Worm (Caenorhabditis elegans) whole organism, L4/young adult: ENCODE data around the gene srw-77.

Experiments
- W03F9.2 ChIP-seq: fragments of 150-350 bp; optimal IDR thresholded peaks from 2 replicates; lab custom pipeline; 2014; ENCODE audit warnings: missing biosample characterization, missing genetic modification characterization
- dao-5 ChIP-seq: sonication (generic microtip); optimal IDR thresholded peaks from 2 replicates; lab custom pipeline; 2016; ENCODE audit warnings: missing genotype, missing genetic modification characterization, moderate library complexity, missing compliant biosample characterization
- him-1 ChIP-seq: sonication (generic microtip); optimal IDR thresholded peaks from 2 replicates; lab custom pipeline; 2016; ENCODE audit warnings: missing genotype, missing genetic modification reagents, missing genetic modification characterization, missing compliant biosample characterization

The srw-77 gene

ce11 chrV:16596102-16596501, 47.4 kb downstream of the srw-77 start:
- no peak for TF ChIP-seq him-1
- no peak for TF ChIP-seq dao-5 (tag; lab: Kevin White, UChicago)
- no peak for TF ChIP-seq W03F9.2 (tag; lab: Kevin White, UChicago)

- no peak for TF ChIP-seq W03F9.2 (tag; lab: Kevin White, UChicago)
- TF ChIP-seq dao-5 (tag; lab: Kevin White, UChicago): no peak
- TF ChIP-seq him-1: no peak
Observed at ce11 chrV:16595140-16595791, 48.2 kb downstream of the srw-77 start, which contains the start of gene cpl-1. Gene cpl-1 (minus strand): TSS chrV:16595346.

- no peak for TF ChIP-seq dao-5 (tag; lab: Kevin White, UChicago)
- no peak for TF ChIP-seq him-1
- TF ChIP-seq W03F9.2 (tag; lab: Kevin White, UChicago): no peak
Observed at ce11 chrV:16594514-16594913, 48.9 kb downstream of the srw-77 start.

- TF ChIP-seq dao-5 (tag; lab: Kevin White, UChicago): no peak
- no peak for TF ChIP-seq W03F9.2 (tag; lab: Kevin White, UChicago)
- TF ChIP-seq him-1: no peak
Observed at ce11 chrV:16593792-16594059, 49.7 kb downstream of the srw-77 start.

ce11 chrV:16592947-16593791, 50.3 kb downstream of the srw-77 start:
- TF ChIP-seq dao-5 (tag; lab: Kevin White, UChicago): no peak
- no peak for TF ChIP-seq him-1
- no peak for TF ChIP-seq W03F9.2 (tag; lab: Kevin White, UChicago)

ce11 chrV:16591992-16592798, 51.3 kb downstream of the srw-77 start, which contains the start of gene srh-269:
Gene srh-269 (minus strand): TSS chrV:16592042.
- no peak for TF ChIP-seq dao-5 (tag; lab: Kevin White, UChicago)
- no peak for TF ChIP-seq him-1
- no peak for TF ChIP-seq W03F9.2 (tag; lab: Kevin White, UChicago)
